Fruit fly (Drosophila melanogaster): ENCODE results near the gene CG9459.

The CG9459 gene

dm6 chr3R:9821091-9821490 lies 2.9 kb upstream of the CG9459 start, which contains the start of gene CG42857:
Gene CG42857, minus strand, starts transcription at chr3R:9821191.
- TF ChIP-seq Ets96B (tag; optimal IDR thresholded peaks at IDR 0.05) = no peak
- TF ChIP-seq Eip75B (GFP tag; optimal IDR thresholded peaks at IDR 0.05) = no peak
- no peak for TF ChIP-seq svp (GFP tag)
- TF ChIP-seq CG8119 (GFP tag; IDR thresholded peaks at IDR 0.05) = no peak
- no peak for TF ChIP-seq CG6808 (GFP tag; optimal IDR thresholded peaks at IDR 0.05)
- TF ChIP-seq CG3032 (tag; optimal IDR thresholded peaks at IDR 0.05) = no peak
- TF ChIP-seq CG6854 (GFP tag; optimal IDR thresholded peaks at IDR 0.05) = no peak
- TF ChIP-seq CG6792 (GFP tag; optimal IDR thresholded peaks at IDR 0.05) = no peak
- TF ChIP-seq fd59A (GFP tag; optimal IDR thresholded peaks at IDR 0.05) = no peak
- no peak for TF ChIP-seq CG9139 (GFP tag; optimal IDR thresholded peaks at IDR 0.05)
- no peak for TF ChIP-seq Sox15 (GFP tag; optimal IDR thresholded peaks at IDR 0.05)

dm6 chr3R:9819777-9820176 lies 1.6 kb upstream of the CG9459 start, which contains the start of gene CG9458:
Gene CG9458, minus strand, starts transcription at chr3R:9819877.
- TF ChIP-seq esn (GFP tag; optimal IDR thresholded peaks at IDR 0.05) (no peak), CG6808 (GFP tag; optimal IDR thresholded peaks at IDR 0.05) (no peak), Smox (GFP tag; optimal IDR thresholded peaks at IDR 0.05) (no peak), Ets96B (tag; optimal IDR thresholded peaks at IDR 0.05) (no peak), CG8119 (GFP tag; IDR thresholded peaks at IDR 0.05) (no peak), CG3032 (tag; optimal IDR thresholded peaks at IDR 0.05) (no peak), salr (GFP tag; optimal IDR thresholded peaks at IDR 0.05) (no peak), cyc (GFP tag; optimal IDR thresholded peaks at IDR 0.05) (no peak), CG6854 (GFP tag; optimal IDR thresholded peaks at IDR 0.05) (no peak), CG11762 (GFP tag; optimal IDR thresholded peaks at IDR 0.05; ENCODE audit: insufficient read depth) (no peak)

dm6 chr3R:9816879-9817278 lies 1.3 kb downstream of the CG9459 start, which contains the start of gene CG16904:
Gene CG16904, minus strand, starts transcription at chr3R:9816979.
- TF ChIP-seq CG1621 (tag; optimal IDR thresholded peaks at IDR 0.05) (no peak), Gug (GFP tag; IDR thresholded peaks at IDR 0.05) (no peak), Sox102F (GFP tag; optimal IDR thresholded peaks at IDR 0.05) (no peak), lz (GFP tag; optimal IDR thresholded peaks at IDR 0.05) (no peak), Ets21C (GFP tag; optimal IDR thresholded peaks at IDR 0.05) (no peak), Ets96B (tag; optimal IDR thresholded peaks at IDR 0.05) (no peak), CG6792 (GFP tag; optimal IDR thresholded peaks at IDR 0.05) (no peak), fd85E (GFP tag; optimal IDR thresholded peaks at IDR 0.05) (no peak), CG7368 (GFP tag; optimal IDR thresholded peaks at IDR 0.05) (no peak), CG6163 (GFP tag; IDR thresholded peaks at IDR 0.05) (no peak), CG3919 (GFP tag; optimal IDR thresholded peaks at IDR 0.05) (no peak)

- TF ChIP-seq CG6792 (GFP tag; optimal IDR thresholded peaks at IDR 0.05) (no peak), CG9139 (GFP tag; optimal IDR thresholded peaks at IDR 0.05) (no peak), CG3919 (GFP tag; optimal IDR thresholded peaks at IDR 0.05) (no peak), acj6 (GFP tag; optimal IDR thresholded peaks at IDR 0.05) (no peak), topi (GFP tag; optimal IDR thresholded peaks at IDR 0.05) (no peak), salr (GFP tag; optimal IDR thresholded peaks at IDR 0.05) (no peak), Met (GFP tag; optimal IDR thresholded peaks at IDR 0.05) (no peak), CG32006 (GFP tag; optimal IDR thresholded peaks at IDR 0.05) (no peak), achi (GFP tag; optimal IDR thresholded peaks at IDR 0.05) (no peak), CG7368 (GFP tag; optimal IDR thresholded peaks at IDR 0.05) (no peak), cyc (GFP tag; optimal IDR thresholded peaks at IDR 0.05) (no peak), CG6163 (GFP tag; IDR thresholded peaks at IDR 0.05) (no peak), spab (GFP tag; optimal IDR thresholded peaks at IDR 0.05) (no peak)
These were observed 4.3 kb downstream of the CG9459 start, which contains the start of gene eloF for dm6 chr3R:9813861-9814260. Gene eloF, plus strand, starts transcription at chr3R:9814161.

- TF ChIP-seq svp (GFP tag) (no peak), cyc (GFP tag; optimal IDR thresholded peaks at IDR 0.05) (no peak)
These were observed 5.7 kb downstream of the CG9459 start, which contains the start of gene CG8534 for dm6 chr3R:9812447-9812846. Gene CG8534, plus strand, starts transcription at chr3R:9812747.
